Fruit fly (Drosophila melanogaster) whole organism, prepupa: ENCODE results near the gene Spn28B.

Source experiments
- Blimp-1 ChIP-seq: fragments of 200-800 bp; sonication (Bioruptor generic); optimal IDR thresholded peaks from 3 replicates; lab custom pipeline; 2017; ENCODE audit warnings: missing biosample characterization, missing genetic modification characterization, mild to moderate bottlenecking, moderate library complexity, missing genetic modification reagents
- CG10669 ChIP-seq: fragments of 200-800 bp; sonication (Bioruptor generic); optimal IDR thresholded peaks from 3 replicates; lab custom pipeline; 2018; ENCODE audit warnings: missing biosample characterization, mild to moderate bottlenecking, missing genetic modification characterization, moderate library complexity
- CG11294 ChIP-seq: fragments of 200-800 bp; sonication (Bioruptor generic); IDR thresholded peaks from 2 replicates; pipeline ENCODE4 v1.3.6; 2022; ENCODE audit warnings: missing biosample characterization, missing genetic modification characterization
- CG11762 ChIP-seq: fragments of 200-800 bp; sonication (Bioruptor generic); optimal IDR thresholded peaks from 3 replicates; lab custom pipeline; 2016; ENCODE audit warnings: missing biosample characterization, missing genetic modification characterization; ENCODE audit not compliant: insufficient read depth
- CG11902 ChIP-seq: fragments of 200-800 bp; sonication (Bioruptor generic); optimal IDR thresholded peaks from 3 replicates; lab custom pipeline; 2016; ENCODE audit warnings: missing biosample characterization, missing genetic modification characterization
- CG15336 ChIP-seq: fragments of 200-800 bp; sonication (Bioruptor generic); IDR thresholded peaks from 2 replicates; pipeline ENCODE4 v1.3.6; 2022; ENCODE audit warnings: missing biosample characterization, missing genetic modification characterization
- CG16779 ChIP-seq: fragments of 200-800 bp; sonication (Bioruptor generic); optimal IDR thresholded peaks from 3 replicates; lab custom pipeline; 2017; ENCODE audit warnings: missing biosample characterization, mild to moderate bottlenecking, missing genetic modification characterization
- CG3032 ChIP-seq: fragments of 200-800 bp; optimal IDR thresholded peaks from 2 replicates; lab custom pipeline; 2019; ENCODE audit warnings: missing biosample characterization, mild to moderate bottlenecking, missing genetic modification characterization, moderate library complexity
- CG34406 ChIP-seq: fragments of 200-800 bp; sonication (Bioruptor generic); optimal IDR thresholded peaks from 3 replicates; lab custom pipeline; 2016; ENCODE audit warnings: missing biosample characterization, missing genetic modification characterization
- CG3919 ChIP-seq: fragments of 200-800 bp; sonication (Bioruptor generic); optimal IDR thresholded peaks from 3 replicates; lab custom pipeline; 2016; ENCODE audit warnings: missing biosample characterization, missing genetic modification characterization
- CG4318 ChIP-seq: fragments of 200-800 bp; sonication (Bioruptor generic); optimal IDR thresholded peaks from 3 replicates; lab custom pipeline; 2017; ENCODE audit warnings: missing biosample characterization, mild to moderate bottlenecking, missing genetic modification characterization
- CG6163 ChIP-seq: fragments of 200-800 bp; sonication (Bioruptor generic); IDR thresholded peaks from 3 replicates; pipeline ENCODE4 v1.3.6; 2022; ENCODE audit warnings: missing biosample characterization, missing genetic modification characterization
- CG6276 ChIP-seq: fragments of 200-800 bp; sonication (Bioruptor generic); optimal IDR thresholded peaks from 2 replicates; lab custom pipeline; 2017; ENCODE audit warnings: missing biosample characterization, mild to moderate bottlenecking, missing genetic modification characterization
- CG6792 ChIP-seq: fragments of 200-800 bp; sonication (Bioruptor generic); optimal IDR thresholded peaks from 3 replicates; lab custom pipeline; 2016; ENCODE audit warnings: missing biosample characterization, missing genetic modification characterization
- CG7368 ChIP-seq: fragments of 200-800 bp; sonication (Bioruptor generic); optimal IDR thresholded peaks from 3 replicates; lab custom pipeline; 2016; ENCODE audit warnings: missing biosample characterization, missing genetic modification characterization
- CG8119 ChIP-seq: fragments of 200-800 bp; sonication (Bioruptor generic); IDR thresholded peaks from 3 replicates; pipeline ENCODE4 v1.3.6; 2022; ENCODE audit warnings: missing biosample characterization, missing genetic modification characterization
- CG8319 ChIP-seq: fragments of 200-800 bp; sonication (Bioruptor generic); optimal IDR thresholded peaks from 3 replicates; lab custom pipeline; 2016; ENCODE audit warnings: missing biosample characterization, missing genetic modification characterization
- CG8632 ChIP-seq: fragments of 200-800 bp; sonication (Bioruptor generic); optimal IDR thresholded peaks from 3 replicates; lab custom pipeline; 2016; ENCODE audit warnings: missing biosample characterization, missing genetic modification characterization
- CG9139 ChIP-seq: fragments of 200-800 bp; sonication (Bioruptor generic); optimal IDR thresholded peaks from 3 replicates; lab custom pipeline; 2017; ENCODE audit warnings: missing biosample characterization, mild to moderate bottlenecking, missing genetic modification characterization
- Eip75B ChIP-seq: fragments of 200-800 bp; sonication (Bioruptor generic); optimal IDR thresholded peaks from 3 replicates; lab custom pipeline; 2016; ENCODE audit warnings: missing biosample characterization, missing genetic modification characterization
- Eip78C ChIP-seq: fragments of 200-800 bp; sonication (Bioruptor generic); peaks from one replicate; lab custom pipeline; 2016; ENCODE audit warnings: missing biosample characterization, missing genetic modification characterization
- Eip93F ChIP-seq: fragments of 200-800 bp; sonication (Bioruptor generic); optimal IDR thresholded peaks from 2 replicates; lab custom pipeline; 2016; ENCODE audit warnings: missing biosample characterization, mild to moderate bottlenecking, missing genetic modification characterization
- Ets21C ChIP-seq: fragments of 200-800 bp; sonication (Bioruptor generic); optimal IDR thresholded peaks from 3 replicates; lab custom pipeline; 2016; ENCODE audit warnings: missing biosample characterization, missing genetic modification characterization
- Ets96B ChIP-seq: fragments of 200-800 bp; optimal IDR thresholded peaks from 2 replicates; lab custom pipeline; 2019; ENCODE audit warnings: missing biosample characterization, mild to moderate bottlenecking, missing genetic modification characterization, moderate library complexity
- Gug ChIP-seq: fragments of 200-800 bp; sonication (Bioruptor generic); IDR thresholded peaks from 2 replicates; pipeline ENCODE4 v1.3.6; 2022; ENCODE audit warnings: missing biosample characterization, missing genetic modification characterization
- Hr39 ChIP-seq: fragments of 200-800 bp; sonication (Bioruptor generic); optimal IDR thresholded peaks from 2 replicates; lab custom pipeline; 2016; ENCODE audit warnings: missing biosample characterization, missing genetic modification characterization
- Hr4 ChIP-seq: fragments of 200-800 bp; sonication (Bioruptor generic); optimal IDR thresholded peaks from 3 replicates; lab custom pipeline; 2016; ENCODE audit warnings: missing biosample characterization, missing genetic modification characterization
- Lpt ChIP-seq: fragments of 200-800 bp; sonication (Bioruptor generic); optimal IDR thresholded peaks from 3 replicates; lab custom pipeline; 2016; ENCODE audit warnings: missing biosample characterization, missing genetic modification characterization
- Met ChIP-seq: fragments of 200-800 bp; sonication (Bioruptor generic); optimal IDR thresholded peaks from 3 replicates; lab custom pipeline; 2016; ENCODE audit warnings: missing biosample characterization, missing genetic modification characterization
- Smox ChIP-seq: fragments of 200-800 bp; sonication (Bioruptor generic); optimal IDR thresholded peaks from 3 replicates; lab custom pipeline; 2016; ENCODE audit warnings: missing biosample characterization, missing genetic modification characterization
- Sox102F ChIP-seq: fragments of 200-800 bp; sonication (Bioruptor generic); optimal IDR thresholded peaks from 2 replicates; lab custom pipeline; 2016; ENCODE audit warnings: missing biosample characterization, mild to moderate bottlenecking, missing genetic modification characterization
- achi ChIP-seq: fragments of 200-800 bp; sonication (Bioruptor generic); optimal IDR thresholded peaks from 3 replicates; lab custom pipeline; 2016; ENCODE audit warnings: missing biosample characterization, missing genetic modification characterization
- acj6 ChIP-seq: fragments of 200-800 bp; sonication (Bioruptor generic); optimal IDR thresholded peaks from 3 replicates; lab custom pipeline; 2016; ENCODE audit warnings: missing biosample characterization, missing genetic modification characterization
- cyc ChIP-seq: fragments of 200-800 bp; sonication (Bioruptor generic); optimal IDR thresholded peaks from 3 replicates; lab custom pipeline; 2016; ENCODE audit warnings: missing biosample characterization, missing genetic modification characterization
- dac ChIP-seq: fragments of 200-800 bp; sonication (Bioruptor generic); optimal IDR thresholded peaks from 2 replicates; lab custom pipeline; 2017; ENCODE audit warnings: missing biosample characterization, mild to moderate bottlenecking, missing genetic modification characterization
- eg ChIP-seq: fragments of 200-800 bp; sonication (Bioruptor generic); IDR thresholded peaks from 3 replicates; pipeline ENCODE4 v1.3.6; 2022; ENCODE audit warnings: missing biosample characterization, missing genetic modification characterization
- esn ChIP-seq: fragments of 200-800 bp; sonication (Bioruptor generic); optimal IDR thresholded peaks from 2 replicates; lab custom pipeline; 2016; ENCODE audit warnings: missing biosample characterization, mild to moderate bottlenecking, missing genetic modification characterization, moderate library complexity
- fd59A ChIP-seq: fragments of 200-800 bp; sonication (Bioruptor generic); optimal IDR thresholded peaks from 2 replicates; lab custom pipeline; 2017; ENCODE audit warnings: missing biosample characterization, mild to moderate bottlenecking, missing genetic modification characterization, missing genetic modification reagents
- fd85E ChIP-seq: fragments of 200-800 bp; sonication (Bioruptor generic); optimal IDR thresholded peaks from 3 replicates; lab custom pipeline; 2016; ENCODE audit warnings: missing biosample characterization, missing genetic modification characterization
- fkh ChIP-seq: fragments of 200-800 bp; sonication (Bioruptor generic); optimal IDR thresholded peaks from 3 replicates; lab custom pipeline; 2017; ENCODE audit warnings: missing biosample characterization, mild to moderate bottlenecking, missing genetic modification characterization, moderate library complexity
- lz ChIP-seq: fragments of 200-800 bp; sonication (Bioruptor generic); optimal IDR thresholded peaks from 3 replicates; lab custom pipeline; 2016; ENCODE audit warnings: missing biosample characterization, missing genetic modification characterization
- net ChIP-seq: fragments of 200-800 bp; sonication (Bioruptor generic); optimal IDR thresholded peaks from 3 replicates; lab custom pipeline; 2016; ENCODE audit warnings: missing biosample characterization, missing genetic modification characterization
- salr ChIP-seq, 2 experiments: fragments of 200-800 bp; sonication (Bioruptor generic); optimal IDR thresholded peaks; 3 replicates each; lab custom pipeline; 2016 to 2018; ENCODE audit warnings: missing biosample characterization in 2 of 2, missing genetic modification characterization in 2 of 2, mild to moderate bottlenecking in 1 of 2
- ss ChIP-seq, 2 experiments: fragments of 200-800 bp; sonication (Bioruptor generic); optimal IDR thresholded peaks; 2 replicates in 1 of 2; 3 replicates in 1 of 2; lab custom pipeline; 2017 to 2018; ENCODE audit warnings: mild to moderate bottlenecking in 2 of 2, missing biosample characterization in 2 of 2, missing genetic modification characterization in 2 of 2, moderate library complexity in 1 of 2
- svp ChIP-seq: fragments of 200-800 bp; sonication (Bioruptor generic); peaks from one replicate; lab custom pipeline; 2016; ENCODE audit warnings: missing biosample characterization, missing genetic modification characterization
- topi ChIP-seq: fragments of 200-800 bp; sonication (Bioruptor generic); optimal IDR thresholded peaks from 3 replicates; lab custom pipeline; 2016; ENCODE audit warnings: missing biosample characterization, missing genetic modification characterization

The Spn28B gene

DNA sequence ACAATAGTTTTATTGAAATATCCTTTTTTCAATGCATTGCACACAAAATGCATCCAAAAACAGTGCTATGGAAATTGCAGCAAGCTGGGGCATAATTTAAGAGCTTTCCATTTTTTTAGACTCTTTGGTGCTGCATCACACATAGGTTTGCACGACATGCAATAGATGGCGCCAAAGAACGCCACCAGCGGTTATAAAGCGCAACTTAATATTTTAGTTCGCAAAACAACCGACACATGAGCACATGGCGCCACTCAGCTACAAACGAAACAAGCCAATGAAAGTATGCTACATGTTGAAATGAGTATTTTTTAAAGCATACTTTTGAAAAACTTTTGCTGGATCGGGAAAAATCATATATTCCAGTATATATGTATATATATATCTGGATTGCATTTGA is 46.8 kb upstream of the Spn28B start (continued):
- TF ChIP-seq esn (GFP tag; lab: Kevin White, UChicago) (peak; percentile 86), fd59A (peak; percentile 19), CG7368 (GFP tag; lab: Kevin White, UChicago) (peak; percentile 62), achi (GFP tag; lab: Kevin White, UChicago) (peak; percentile 36), CG10669 (GFP tag; lab: Kevin White, UChicago) (peak; percentile 68), CG11762 (GFP tag; lab: Kevin White, UChicago) (peak; percentile 49), Met (GFP tag; lab: Kevin White, UChicago) (peak; percentile 47), CG6163 (peak; percentile 80), acj6 (GFP tag; lab: Kevin White, UChicago) (peak; percentile 60), Lpt (no peak), CG8119 (GFP tag; lab: Robert Waterston, UW) (0 out of 3 replicates have a peak, but pooled peaks have one; percentile 32), lz (GFP tag; lab: Kevin White, UChicago) (peak; percentile 89), CG15336 (GFP tag; lab: Robert Waterston, UW) (0 out of 2 replicates have a peak, but pooled peaks have one; percentile 15), CG8632 (peak; percentile 19), topi (peak; percentile 72), salr (GFP tag; optimal IDR thresholded peaks at IDR 0.05; lab: Kevin White, UChicago) (peak in 1 of 2 experiments; percentile 86), ss (GFP tag; optimal IDR thresholded peaks at IDR 0.05; lab: Kevin White, UChicago) (peak in 1 of 2 experiments; percentile 45), Hr39 (peak; percentile 85), Eip93F (GFP tag; lab: Kevin White, UChicago) (no peak), CG4318 (no peak), svp (GFP tag; lab: Kevin White, UChicago) (no peak), fkh (GFP tag; lab: Kevin White, UChicago) (no peak), Ets96B (peak; percentile 42), Smox (GFP tag; lab: Kevin White, UChicago) (peak; percentile 62), CG6792 (GFP tag; lab: Kevin White, UChicago) (peak; percentile 75), CG3919 (GFP tag; lab: Kevin White, UChicago) (peak; percentile 83), CG16779 (tag; lab: Kevin White, UChicago) (no peak), Blimp-1 (GFP tag; lab: Kevin White, UChicago) (peak; percentile 45), CG6276 (GFP tag; lab: Kevin White, UChicago) (no peak), cyc (GFP tag; lab: Kevin White, UChicago) (peak; percentile 86)

DNA sequence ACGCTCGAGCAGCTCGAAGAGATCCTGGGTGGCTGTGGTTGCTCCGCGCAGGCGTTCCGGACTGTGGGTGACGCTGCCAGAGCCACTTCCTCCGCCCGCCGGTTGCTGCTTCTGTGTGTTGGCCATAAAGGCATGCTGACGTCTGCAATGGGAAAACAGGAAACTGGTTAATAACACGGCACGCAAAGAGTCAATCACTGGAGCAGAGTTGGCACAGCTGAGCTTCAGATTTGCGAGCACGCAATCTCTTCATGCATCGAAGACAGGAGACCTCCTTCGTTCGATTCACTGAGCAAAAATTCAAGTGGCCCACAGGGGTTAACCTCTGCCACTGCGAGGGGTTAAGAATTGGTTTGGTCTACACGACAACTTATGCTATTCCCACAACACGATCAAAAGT is 45.4 kb upstream of the Spn28B start:
- TF ChIP-seq eg (GFP tag; lab: Robert Waterston, UW) = no peak
- no peak for TF ChIP-seq CG11294 (GFP tag; lab: Robert Waterston, UW)
- no peak for TF ChIP-seq CG11902 (GFP tag; lab: Kevin White, UChicago)
- TF ChIP-seq dac = no peak
- TF ChIP-seq CG6163 = 0 out of 3 replicates have a peak, but pooled peaks have one; percentile 15
- peak; percentile 23 for TF ChIP-seq Eip78C
- no peak for TF ChIP-seq Met (GFP tag; lab: Kevin White, UChicago)
- TF ChIP-seq CG7368 (GFP tag; lab: Kevin White, UChicago) = no peak
- peak in 1 of 2 experiments; percentile 95 for TF ChIP-seq ss (GFP tag; optimal IDR thresholded peaks at IDR 0.05; lab: Kevin White, UChicago)
- no peak for TF ChIP-seq CG8319 (GFP tag; lab: Kevin White, UChicago)

- TF ChIP-seq net (GFP tag; lab: Kevin White, UChicago) = peak; percentile 30
- TF ChIP-seq Eip75B (GFP tag; lab: Kevin White, UChicago) = peak; percentile 38
- 0 out of 3 replicates have a peak, but pooled peaks have one; percentile 32 for TF ChIP-seq eg (GFP tag; lab: Robert Waterston, UW)
- TF ChIP-seq Ets21C (GFP tag; lab: Kevin White, UChicago) = no peak
- TF ChIP-seq CG34406 (GFP tag; lab: Kevin White, UChicago) = no peak
- peak; percentile 31 for TF ChIP-seq fd59A
- no peak for TF ChIP-seq Eip93F (GFP tag; lab: Kevin White, UChicago)
- TF ChIP-seq CG8319 (GFP tag; lab: Kevin White, UChicago) = no peak
- peak; percentile 41 for TF ChIP-seq acj6 (GFP tag; lab: Kevin White, UChicago)
- peak; percentile 48 for TF ChIP-seq Hr4
- TF ChIP-seq topi = peak; percentile 17
- TF ChIP-seq CG9139 (GFP tag; lab: Kevin White, UChicago) = peak; percentile 32
- TF ChIP-seq CG6792 (GFP tag; lab: Kevin White, UChicago) = peak; percentile 39
- no peak for TF ChIP-seq Gug (GFP tag; lab: Robert Waterston, UW)
- TF ChIP-seq CG6276 (GFP tag; lab: Kevin White, UChicago) = peak; percentile 14
- TF ChIP-seq CG4318 = no peak
- TF ChIP-seq CG16779 (tag; lab: Kevin White, UChicago) = no peak
- TF ChIP-seq dac = no peak
- TF ChIP-seq CG3032 (tag; lab: Kevin White, UChicago) = peak; percentile 70
- TF ChIP-seq Met (GFP tag; lab: Kevin White, UChicago) = peak; percentile 39
- no peak for TF ChIP-seq Sox102F (GFP tag; lab: Kevin White, UChicago)
- TF ChIP-seq fd85E (GFP tag; lab: Kevin White, UChicago) = no peak
- peak; percentile 84 for TF ChIP-seq Eip78C
Measured at dm6 chr2L:7541047-7541726, 40.5 kb upstream of the Spn28B start.
